Worm (Caenorhabditis elegans): ENCODE results near the gene srxa-15.

ce11 chrV:20626043-20626761 lies 15.8 kb upstream of the srxa-15 start, which contains the start of the genes F46B3.9 and srz-18:
- no peak for TF ChIP-seq alr-1 (tag; optimal IDR thresholded peaks at IDR 0.05)
- no peak for TF ChIP-seq nhr-77 (tag; optimal IDR thresholded peaks at IDR 0.05)
- no peak for TF ChIP-seq ztf-11 (tag; optimal IDR thresholded peaks at IDR 0.05)
- TF ChIP-seq Y55F3AM.14 (GFP tag; optimal IDR thresholded peaks at IDR 0.05) = no peak
- TF ChIP-seq egl-27 (tag; optimal IDR thresholded peaks at IDR 0.05) = no peak
- TF ChIP-seq lin-13 (GFP tag; optimal IDR thresholded peaks at IDR 0.05) = no peak
- no peak for TF ChIP-seq lsy-2 (tag; optimal IDR thresholded peaks at IDR 0.05)
- no peak for TF ChIP-seq mdl-1 (tag; optimal IDR thresholded peaks at IDR 0.05)
- TF ChIP-seq C34F6.9 (tag; optimal IDR thresholded peaks at IDR 0.05) = no peak
- no peak for TF ChIP-seq ZK546.5 (tag; optimal IDR thresholded peaks at IDR 0.05)
- no peak for TF ChIP-seq R02D3.7 (tag; optimal IDR thresholded peaks at IDR 0.05)

Measured in whole organism, L2 larva.